Worm (Caenorhabditis elegans) whole organism, midembryonic: Measurements from ENCODE around the gene M03E7.2.

Source experiments
- T22C8.4 ChIP-seq: fragments of 200-800 bp; sonication (Bioruptor generic); IDR thresholded peaks from 2 replicates; pipeline ENCODE4 v1.3.6; 2022; ENCODE audit warnings: missing genetic modification characterization, missing compliant biosample characterization
- cog-1 ChIP-seq: sonication (generic microtip); optimal IDR thresholded peaks from 2 replicates; lab custom pipeline; 2016; ENCODE audit warnings: missing genetic modification characterization, missing compliant biosample characterization
- flt-1 ChIP-seq: fragments of 200-800 bp; sonication (Bioruptor generic); IDR thresholded peaks from 2 replicates; pipeline ENCODE4 v1.3.6; 2022; ENCODE audit warnings: missing genetic modification characterization, missing compliant biosample characterization
- klf-2 ChIP-seq: fragments of 200-800 bp; sonication (Bioruptor generic); conservative IDR thresholded peaks from 2 replicates; pipeline ENCODE4 v1.3.6; 2022; ENCODE audit warnings: missing genetic modification reagents, missing genetic modification characterization, missing compliant biosample characterization
- med-1 ChIP-seq: sonication (generic microtip); optimal IDR thresholded peaks from 2 replicates; lab custom pipeline; 2017; ENCODE audit warnings: missing genetic modification characterization, mild to moderate bottlenecking, missing compliant biosample characterization, antibody characterized with exemption, missing genetic modification reagents; ENCODE audit not compliant: insufficient read depth
- ref-1 ChIP-seq: fragments of 200-800 bp; sonication (Bioruptor generic); conservative IDR thresholded peaks from 2 replicates; pipeline ENCODE4 v1.3.6; 2022; ENCODE audit warnings: missing genetic modification reagents, missing genetic modification characterization, missing compliant biosample characterization
- tab-1 ChIP-seq: fragments of 200-800 bp; sonication (Bioruptor generic); IDR thresholded peaks from 2 replicates; pipeline ENCODE4 v1.3.6; 2022; ENCODE audit warnings: missing genetic modification characterization, missing compliant biosample characterization
- ztf-23 ChIP-seq: fragments of 200-800 bp; sonication (Bioruptor generic); IDR thresholded peaks from 2 replicates; pipeline ENCODE4 v1.3.6; 2022; ENCODE audit warnings: missing genetic modification reagents, missing genetic modification characterization, missing compliant biosample characterization
- ztf-29 ChIP-seq: fragments of 200-800 bp; sonication (Bioruptor generic); IDR thresholded peaks from 2 replicates; pipeline ENCODE4 v1.3.6; 2022; ENCODE audit warnings: missing genetic modification reagents, missing genetic modification characterization, missing compliant biosample characterization

M03E7.2 gene

DNA sequence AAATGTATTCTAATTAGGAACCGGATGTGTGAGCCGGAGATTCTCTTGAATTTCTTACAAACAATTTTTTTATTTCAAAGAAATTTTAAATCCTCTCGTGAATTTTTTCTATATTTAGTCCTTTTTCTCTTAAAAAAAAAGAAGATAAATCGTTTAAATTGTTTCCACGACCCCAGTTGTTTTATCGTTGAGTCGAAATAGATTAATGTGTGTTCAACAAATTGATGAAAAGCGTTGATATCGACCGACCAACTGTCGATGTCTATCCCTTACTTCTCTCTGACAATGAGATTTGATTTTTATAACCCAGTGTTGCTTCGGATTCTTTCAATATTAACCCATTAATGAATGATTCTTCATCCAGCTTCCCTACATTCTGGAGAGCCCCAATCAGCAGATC lies 11.1 kb upstream of the M03E7.2 start, which contains the start of gene CD4.1:
Gene CD4.1, plus strand, starts transcription at position 301 of the 400 bp plus-strand sequence.
- no peak for TF ChIP-seq cog-1 (tag; lab: Kevin White, UChicago)
- TF ChIP-seq T22C8.4 = no peak
- TF ChIP-seq med-1 (GFP tag; lab: Kevin White, UChicago) = no peak
- TF ChIP-seq ztf-23 (GFP tag; lab: Robert Waterston, UW) = no peak
- no peak for TF ChIP-seq flt-1 (GFP tag; lab: Robert Waterston, UW)
- no peak for TF ChIP-seq tab-1
- no peak for TF ChIP-seq ztf-29 (GFP tag; lab: Robert Waterston, UW)
- TF ChIP-seq ref-1 (GFP tag; lab: Robert Waterston, UW) = no peak
- no peak for TF ChIP-seq klf-2

DNA sequence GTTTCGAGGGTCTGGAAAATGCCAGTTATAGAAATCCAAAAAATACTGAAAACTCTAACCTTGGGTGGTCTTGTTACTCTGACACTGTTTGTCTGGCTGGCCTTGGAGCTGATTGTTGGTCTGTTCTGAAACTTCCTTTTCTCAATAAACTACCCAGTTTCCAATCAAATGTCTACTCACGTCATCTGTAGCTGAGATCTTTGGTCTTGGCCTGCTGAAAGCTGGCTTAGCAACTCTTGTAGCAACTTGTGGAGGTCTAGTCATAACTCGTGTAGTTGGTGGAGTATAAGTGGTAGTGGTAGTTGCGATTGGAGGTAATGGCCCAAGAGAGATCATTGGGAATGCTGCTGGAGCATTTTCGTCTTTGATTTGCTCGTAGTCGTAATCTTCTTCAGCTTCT lies 7.2 kb upstream of the M03E7.2 start:
- TF ChIP-seq cog-1 (tag; lab: Kevin White, UChicago) (no peak), med-1 (GFP tag; lab: Kevin White, UChicago) (no peak), ztf-23 (GFP tag; lab: Robert Waterston, UW) (no peak), tab-1 (no peak), klf-2 (no peak), ref-1 (GFP tag; lab: Robert Waterston, UW) (no peak), ztf-29 (GFP tag; lab: Robert Waterston, UW) (no peak), flt-1 (GFP tag; lab: Robert Waterston, UW) (no peak), T22C8.4 (no peak)

DNA sequence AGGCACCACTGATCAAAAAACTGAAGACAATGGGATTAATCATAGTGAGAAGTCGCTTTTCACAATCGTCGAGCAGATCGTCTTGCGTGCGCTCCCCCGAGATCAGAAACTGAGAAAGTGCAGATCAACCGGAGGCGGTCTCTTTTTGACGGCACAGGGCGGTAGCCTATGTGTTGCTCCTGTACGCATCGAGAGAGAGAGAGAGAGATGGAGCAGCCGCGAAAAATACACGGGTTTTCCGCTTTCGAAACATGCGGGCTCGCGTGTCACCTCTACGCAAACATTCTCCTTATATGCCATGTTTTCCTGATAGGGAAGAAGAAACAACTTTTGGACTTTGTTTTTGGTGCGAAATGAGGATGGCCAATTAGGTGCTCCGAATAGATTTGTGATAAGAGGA lies 4.3 kb upstream of the M03E7.2 start, which contains the start of gene lrpc-1:
Gene lrpc-1, minus strand, starts transcription at position 101 of the 400 bp plus-strand sequence.
- no peak for TF ChIP-seq med-1 (GFP tag; lab: Kevin White, UChicago)
- no peak for TF ChIP-seq klf-2
- no peak for TF ChIP-seq tab-1
- TF ChIP-seq ztf-23 (GFP tag; lab: Robert Waterston, UW) = 0 out of 2 replicates have a peak, but pooled peaks have one; percentile 13
- no peak for TF ChIP-seq cog-1 (tag; lab: Kevin White, UChicago)

DNA sequence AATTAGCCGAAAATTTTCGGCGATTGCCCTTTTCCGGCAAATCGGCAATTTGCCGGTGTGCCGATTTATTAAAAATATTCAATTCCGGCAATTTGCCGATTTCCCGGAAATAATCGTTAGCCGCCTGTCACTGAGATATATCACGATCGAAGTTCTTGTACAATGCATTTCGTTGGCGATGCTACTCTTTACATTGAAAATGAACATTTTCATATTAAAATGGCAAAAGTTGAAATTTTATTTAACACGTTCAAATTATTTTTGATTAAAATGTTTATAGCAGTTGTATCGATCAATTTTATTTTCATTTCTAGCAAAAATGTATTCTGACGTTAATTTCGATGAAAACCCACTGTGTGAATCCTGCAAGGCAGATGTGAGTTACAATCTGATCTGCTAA lies 2.7 kb upstream of the M03E7.2 start, which contains the start of gene M03E7.3:
Gene M03E7.3, plus strand, starts transcription at position 301 of the 400 bp plus-strand sequence.
- TF ChIP-seq ztf-29 (GFP tag; lab: Robert Waterston, UW) = no peak
- no peak for TF ChIP-seq cog-1 (tag; lab: Kevin White, UChicago)
- no peak for TF ChIP-seq med-1 (GFP tag; lab: Kevin White, UChicago)
- TF ChIP-seq ref-1 (GFP tag; lab: Robert Waterston, UW) = no peak
- TF ChIP-seq tab-1 = no peak
- TF ChIP-seq T22C8.4 = no peak
- no peak for TF ChIP-seq klf-2
- TF ChIP-seq ztf-23 (GFP tag; lab: Robert Waterston, UW) = no peak
- TF ChIP-seq flt-1 (GFP tag; lab: Robert Waterston, UW) = no peak

DNA sequence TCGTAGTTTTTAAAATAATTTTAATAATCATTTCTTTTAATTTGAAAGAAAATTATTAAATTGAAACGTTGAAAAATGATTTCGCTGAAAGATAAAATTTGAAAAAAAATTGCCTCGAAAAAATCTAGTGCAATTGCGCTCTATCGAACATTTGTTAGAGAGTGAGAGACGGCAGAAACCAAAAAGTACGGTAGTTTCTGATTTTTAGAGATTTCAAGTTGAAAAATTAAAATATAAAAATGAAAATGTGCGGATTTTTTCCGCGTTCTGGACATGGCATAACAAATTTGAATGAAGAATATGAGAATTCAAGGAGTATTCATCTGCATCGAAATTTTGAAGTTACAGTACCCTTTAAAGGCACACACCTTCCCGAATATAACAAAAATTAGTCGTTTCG lies 2.0 kb downstream of the M03E7.2 start:
- TF ChIP-seq klf-2 (no peak), ztf-23 (GFP tag; lab: Robert Waterston, UW) (no peak), ztf-29 (GFP tag; lab: Robert Waterston, UW) (no peak), tab-1 (no peak), flt-1 (GFP tag; lab: Robert Waterston, UW) (no peak), ref-1 (GFP tag; lab: Robert Waterston, UW) (no peak), cog-1 (tag; lab: Kevin White, UChicago) (no peak), T22C8.4 (no peak), med-1 (GFP tag; lab: Kevin White, UChicago) (no peak)

DNA sequence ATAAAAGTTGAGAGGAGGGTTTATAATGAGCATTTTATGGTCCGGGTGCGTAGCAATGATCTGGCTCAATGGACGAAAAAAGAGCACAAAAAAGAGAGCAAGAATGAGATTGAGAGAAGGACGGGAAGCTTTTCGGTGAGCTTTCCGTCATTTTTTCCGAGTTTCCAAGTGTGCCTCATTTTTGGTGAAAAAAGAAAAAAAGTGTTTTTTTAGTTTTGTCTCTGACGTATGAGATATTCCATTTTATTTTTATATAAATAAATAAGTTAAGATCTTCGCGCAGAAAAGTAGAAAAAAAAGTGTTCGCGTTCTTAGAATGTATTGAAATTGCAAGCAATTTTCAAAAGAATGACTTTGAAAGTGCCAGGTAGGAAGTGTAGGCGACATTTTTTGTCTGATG lies 2.6 kb downstream of the M03E7.2 start, which contains the start of gene memb-2:
Gene memb-2, minus strand, starts transcription at position 101 of the 400 bp plus-strand sequence.
- TF ChIP-seq med-1 (GFP tag; lab: Kevin White, UChicago) (no peak), flt-1 (GFP tag; lab: Robert Waterston, UW) (no peak), klf-2 (no peak), T22C8.4 (no peak), ztf-29 (GFP tag; lab: Robert Waterston, UW) (no peak), cog-1 (tag; lab: Kevin White, UChicago) (no peak), tab-1 (no peak), ztf-23 (GFP tag; lab: Robert Waterston, UW) (no peak), ref-1 (GFP tag; lab: Robert Waterston, UW) (no peak)

DNA sequence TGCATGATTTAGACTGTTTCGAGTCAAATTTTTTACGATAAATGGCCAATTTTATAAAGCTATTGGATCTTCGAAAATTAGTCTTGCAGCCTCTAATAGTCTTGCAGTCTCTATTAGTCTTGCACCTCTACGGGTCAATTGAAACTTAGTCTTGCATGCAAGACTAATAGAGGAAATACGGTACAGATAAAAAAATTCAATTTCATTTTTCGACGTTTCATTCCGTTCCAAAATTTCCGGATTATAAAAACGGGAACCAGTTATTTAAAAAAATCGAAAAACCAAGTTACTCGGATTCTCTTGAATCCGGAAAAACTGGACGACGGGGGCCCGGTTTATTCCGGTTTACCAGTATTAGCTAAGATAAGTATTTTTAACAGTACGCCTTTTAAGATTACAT lies 4.0 kb downstream of the M03E7.2 start, which contains the start of gene M03E7.1:
Gene M03E7.1, plus strand, starts transcription at position 301 of the 400 bp plus-strand sequence.
- no peak for TF ChIP-seq tab-1

DNA sequence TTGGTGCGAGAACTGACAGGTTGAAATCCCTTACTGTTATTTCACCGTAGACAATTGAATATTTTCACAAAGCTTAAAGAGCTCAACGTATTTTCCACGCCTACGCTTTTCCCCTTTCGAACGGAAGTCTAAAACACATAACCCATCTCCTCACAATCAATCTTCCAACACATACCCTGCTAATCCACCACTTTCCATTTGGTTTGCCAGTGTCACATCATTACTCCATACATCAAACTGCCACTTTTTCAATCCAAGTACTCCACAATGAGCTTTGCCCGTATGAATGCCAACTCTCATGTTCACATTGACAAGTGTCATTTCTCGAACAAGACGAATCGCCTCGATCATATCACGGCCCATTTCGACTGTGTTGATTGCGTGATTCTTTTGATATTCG lies 10.6 kb downstream of the M03E7.2 start:
- TF ChIP-seq tab-1 (no peak), klf-2 (no peak), med-1 (GFP tag; lab: Kevin White, UChicago) (no peak), ref-1 (GFP tag; lab: Robert Waterston, UW) (no peak), cog-1 (tag; lab: Kevin White, UChicago) (no peak)

DNA sequence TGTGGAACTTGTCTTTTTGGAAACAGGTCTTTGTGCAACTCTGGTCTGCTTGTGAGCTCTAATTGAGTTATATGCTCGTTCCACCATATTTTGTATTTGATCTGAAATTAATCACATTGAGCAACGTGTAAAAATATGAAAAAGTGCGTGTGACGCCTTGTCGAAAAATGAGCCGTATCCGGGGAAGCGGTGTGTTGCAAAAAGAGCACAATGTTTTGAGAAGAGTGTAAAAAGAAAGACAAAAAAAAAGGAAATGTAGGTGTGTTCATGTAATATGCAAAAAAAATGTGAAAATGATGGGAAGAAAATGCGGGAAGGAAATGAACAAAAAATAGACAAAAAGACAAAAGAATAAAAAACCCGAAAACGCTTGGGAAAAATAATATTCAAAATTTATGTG lies 13.4 kb downstream of the M03E7.2 start, which contains the start of gene acy-4:
Gene acy-4, minus strand, starts transcription at position 101 of the 400 bp plus-strand sequence.
- TF ChIP-seq flt-1 (GFP tag; lab: Robert Waterston, UW) (no peak), ztf-23 (GFP tag; lab: Robert Waterston, UW) (no peak), cog-1 (tag; lab: Kevin White, UChicago) (no peak), tab-1 (no peak)

DNA sequence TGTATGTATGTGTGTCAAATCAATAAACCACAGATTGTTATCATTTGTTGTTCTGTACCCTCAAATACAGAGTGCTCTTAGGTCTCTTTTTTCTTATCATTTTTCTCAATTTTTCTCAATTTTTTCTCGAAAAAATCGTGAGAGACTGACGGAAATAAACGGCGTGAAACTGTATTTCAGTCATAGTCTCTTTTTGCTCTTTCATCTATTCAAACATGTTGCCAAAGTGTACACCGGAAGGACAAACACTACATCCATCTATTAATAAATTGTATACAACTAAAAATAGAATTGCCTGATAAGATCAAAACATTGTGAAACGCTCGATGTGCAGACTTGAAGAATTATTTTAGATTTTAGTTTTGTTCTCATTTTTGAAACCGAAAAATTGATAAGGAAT lies 17.0 kb downstream of the M03E7.2 start:
- no peak for TF ChIP-seq cog-1 (tag; lab: Kevin White, UChicago)
- TF ChIP-seq ztf-23 (GFP tag; lab: Robert Waterston, UW) = no peak
- no peak for TF ChIP-seq klf-2
- TF ChIP-seq T22C8.4 = no peak
- TF ChIP-seq ref-1 (GFP tag; lab: Robert Waterston, UW) = no peak
- no peak for TF ChIP-seq tab-1
- TF ChIP-seq ztf-29 (GFP tag; lab: Robert Waterston, UW) = no peak
- TF ChIP-seq med-1 (GFP tag; lab: Kevin White, UChicago) = no peak
- TF ChIP-seq flt-1 (GFP tag; lab: Robert Waterston, UW) = no peak
